Fruit fly (Drosophila melanogaster) whole organism, embryonic: ENCODE results near the gene edin.
A peak's percentile ranks its signal among the peaks of the same experiment; 100 is the strongest.

ENCODE experiments used
- CG10147 ChIP-seq: fragments of 200-800 bp; sonication (Bioruptor generic); optimal IDR thresholded peaks from 2 replicates; lab custom pipeline; 2019; ENCODE audit warnings: missing biosample characterization, mild to moderate bottlenecking, missing genetic modification characterization, moderate library complexity
- CG10274 ChIP-seq: fragments of 200-800 bp; sonication (Bioruptor generic); optimal IDR thresholded peaks from 3 replicates; lab custom pipeline; 2017; ENCODE audit warnings: missing biosample characterization, mild to moderate bottlenecking, missing genetic modification characterization
- CG10462 ChIP-seq: fragments of 200-800 bp; sonication (Bioruptor generic); optimal IDR thresholded peaks from 2 replicates; lab custom pipeline; 2016; ENCODE audit warnings: missing biosample characterization, missing genetic modification characterization
- CG11456 ChIP-seq: fragments of 200-800 bp; sonication (Bioruptor generic); IDR thresholded peaks from 3 replicates; pipeline ENCODE4 v1.3.6; 2022; ENCODE audit warnings: missing biosample characterization, missing genetic modification characterization
- CG12391 ChIP-seq: fragments of 200-800 bp; sonication (Bioruptor generic); optimal IDR thresholded peaks from 3 replicates; lab custom pipeline; 2018; ENCODE audit warnings: missing biosample characterization, mild to moderate bottlenecking, missing genetic modification characterization, moderate library complexity
- CG13624 ChIP-seq: fragments of 200-800 bp; sonication (Bioruptor generic); optimal IDR thresholded peaks from 2 replicates; lab custom pipeline; 2016; ENCODE audit warnings: missing biosample characterization, missing genetic modification characterization
- CG16813 ChIP-seq: fragments of 200-800 bp; sonication (Bioruptor generic); IDR thresholded peaks from 3 replicates; pipeline ENCODE4 v1.3.6; 2022; ENCODE audit warnings: missing biosample characterization, missing genetic modification characterization; ENCODE audit not compliant: partially characterized antibody
- CG16863 ChIP-seq: fragments of 200-800 bp; sonication (Bioruptor generic); optimal IDR thresholded peaks from 3 replicates; lab custom pipeline; 2016; ENCODE audit warnings: missing biosample characterization, missing genetic modification characterization
- CG18262 ChIP-seq: fragments of 200-800 bp; optimal IDR thresholded peaks from 3 replicates; lab custom pipeline; 2019; ENCODE audit warnings: missing biosample characterization, mild to moderate bottlenecking, missing genetic modification characterization, moderate library complexity
- CG18599 ChIP-seq: fragments of 200-800 bp; sonication (Bioruptor generic); optimal IDR thresholded peaks from 3 replicates; lab custom pipeline; 2017; ENCODE audit warnings: missing biosample characterization, missing genetic modification characterization, mild to moderate bottlenecking, moderate library complexity, missing genetic modification reagents
- CG2116 ChIP-seq: fragments of 200-800 bp; sonication (Bioruptor generic); optimal IDR thresholded peaks from 3 replicates; lab custom pipeline; 2018; ENCODE audit warnings: missing biosample characterization, mild to moderate bottlenecking, missing genetic modification characterization
- CG2202 ChIP-seq: fragments of 200-800 bp; sonication (Bioruptor generic); optimal IDR thresholded peaks from 2 replicates; lab custom pipeline; 2018; ENCODE audit warnings: missing biosample characterization, mild to moderate bottlenecking, missing genetic modification characterization
- CG2712 ChIP-seq: fragments of 200-800 bp; optimal IDR thresholded peaks from 3 replicates; lab custom pipeline; 2019; ENCODE audit warnings: missing biosample characterization, mild to moderate bottlenecking, missing genetic modification characterization, moderate library complexity
- CG33557 ChIP-seq: fragments of 200-800 bp; sonication (Bioruptor generic); optimal IDR thresholded peaks from 2 replicates; lab custom pipeline; 2019; ENCODE audit warnings: missing biosample characterization, mild to moderate bottlenecking, missing genetic modification characterization, moderate library complexity
- CG6689 ChIP-seq: fragments of 200-800 bp; sonication (Bioruptor generic); IDR thresholded peaks from 2 replicates; pipeline ENCODE4 v1.3.6; 2022; ENCODE audit warnings: missing biosample characterization, missing genetic modification characterization
- CG6813 ChIP-seq: fragments of 200-800 bp; sonication (Bioruptor generic); optimal IDR thresholded peaks from 2 replicates; lab custom pipeline; 2017; ENCODE audit warnings: missing biosample characterization, missing genetic modification characterization, mild to moderate bottlenecking, moderate library complexity, missing genetic modification reagents
- CG7372 ChIP-seq: fragments of 200-800 bp; sonication (Bioruptor generic); IDR thresholded peaks from 2 replicates; pipeline ENCODE4 v1.3.6; 2022; ENCODE audit warnings: missing biosample characterization, missing genetic modification characterization
- CG9609 ChIP-seq: fragments of 200-800 bp; sonication (Bioruptor generic); optimal IDR thresholded peaks from 3 replicates; lab custom pipeline; 2016; ENCODE audit warnings: missing biosample characterization, missing genetic modification characterization
- E2f2 ChIP-seq: fragments of 200-800 bp; sonication (Bioruptor generic); IDR thresholded peaks from 2 replicates; pipeline ENCODE4 v1.3.6; 2022; ENCODE audit warnings: missing biosample characterization, missing genetic modification characterization
- MBD-R2 ChIP-seq: fragments of 200-800 bp; sonication (Bioruptor generic); IDR thresholded peaks from 2 replicates; pipeline ENCODE4 v1.3.6; 2022; ENCODE audit warnings: missing biosample characterization, missing genetic modification characterization
- NFAT ChIP-seq: fragments of 200-800 bp; sonication (Bioruptor generic); IDR thresholded peaks from 2 replicates; pipeline ENCODE4 v1.3.6; 2022; ENCODE audit warnings: missing biosample characterization, missing genetic modification characterization
- Nf-YC ChIP-seq: fragments of 200-800 bp; optimal IDR thresholded peaks from 3 replicates; lab custom pipeline; 2019; ENCODE audit warnings: missing biosample characterization, mild to moderate bottlenecking, missing genetic modification characterization, moderate library complexity
- Poxn ChIP-seq: fragments of 200-800 bp; sonication (Bioruptor generic); IDR thresholded peaks from 2 replicates; pipeline ENCODE4 v1.3.6; 2022; ENCODE audit warnings: missing biosample characterization, missing genetic modification characterization
- Sin3A ChIP-seq: fragments of >200 bp; optimal IDR thresholded peaks from 2 replicates; lab custom pipeline; 2018
- Vsx1 ChIP-seq: fragments of 200-800 bp; sonication (Bioruptor generic); optimal IDR thresholded peaks from 2 replicates; lab custom pipeline; 2017; ENCODE audit warnings: missing biosample characterization, mild to moderate bottlenecking, missing genetic modification characterization, missing genetic modification reagents
- abd-A ChIP-seq: fragments of 200-800 bp; sonication (Bioruptor generic); optimal IDR thresholded peaks from 3 replicates; lab custom pipeline; 2019; ENCODE audit warnings: missing biosample characterization, mild to moderate bottlenecking, missing genetic modification characterization, moderate library complexity
- ato ChIP-seq: fragments of 200-800 bp; sonication (Bioruptor generic); IDR thresholded peaks from 2 replicates; pipeline ENCODE4 v1.3.6; 2022; ENCODE audit warnings: missing biosample characterization, missing genetic modification characterization; ENCODE audit not compliant: partially characterized antibody
- bowl ChIP-seq: fragments of 200-800 bp; sonication (Bioruptor generic); IDR thresholded peaks from 2 replicates; pipeline ENCODE4 v1.3.6; 2022; ENCODE audit warnings: missing biosample characterization, missing genetic modification characterization
- chinmo ChIP-seq: fragments of 200-800 bp; sonication (Bioruptor generic); IDR thresholded peaks from 4 replicates; pipeline ENCODE4 v1.3.6; 2022; ENCODE audit warnings: missing biosample characterization, missing genetic modification characterization; ENCODE audit not compliant: partially characterized antibody
- ci ChIP-seq: fragments of 200-800 bp; sonication (Bioruptor generic); IDR thresholded peaks from 3 replicates; pipeline ENCODE4 v1.3.6; 2022; ENCODE audit warnings: missing biosample characterization, missing genetic modification characterization
- corto ChIP-seq: fragments of 200-800 bp; sonication (Bioruptor generic); optimal IDR thresholded peaks from 2 replicates; lab custom pipeline; 2016; ENCODE audit warnings: missing biosample characterization, mild to moderate bottlenecking, missing genetic modification characterization, moderate library complexity
- croc ChIP-seq: fragments of 200-800 bp; sonication (Bioruptor generic); conservative IDR thresholded peaks from 3 replicates; pipeline ENCODE4 v1.3.6; 2022; ENCODE audit warnings: missing biosample characterization, missing genetic modification characterization
- fd102C ChIP-seq: fragments of 200-800 bp; sonication (Bioruptor generic); optimal IDR thresholded peaks from 2 replicates; lab custom pipeline; 2018; ENCODE audit warnings: missing biosample characterization, mild to moderate bottlenecking, missing genetic modification characterization, moderate library complexity
- fd96Cb ChIP-seq: fragments of 200-800 bp; sonication (Bioruptor generic); optimal IDR thresholded peaks from 2 replicates; lab custom pipeline; 2018; ENCODE audit warnings: missing biosample characterization, mild to moderate bottlenecking, missing genetic modification characterization, moderate library complexity
- fu2 ChIP-seq: fragments of 200-800 bp; sonication (Bioruptor generic); optimal IDR thresholded peaks from 2 replicates; lab custom pipeline; 2016; ENCODE audit warnings: missing biosample characterization, missing genetic modification characterization
- gfzf ChIP-seq: fragments of 200-800 bp; sonication (Bioruptor generic); optimal IDR thresholded peaks from 2 replicates; lab custom pipeline; 2016; ENCODE audit warnings: missing biosample characterization, mild to moderate bottlenecking, missing genetic modification characterization, moderate library complexity
- grau ChIP-seq: fragments of 200-800 bp; optimal IDR thresholded peaks from 3 replicates; lab custom pipeline; 2019; ENCODE audit warnings: missing biosample characterization, mild to moderate bottlenecking, missing genetic modification characterization, moderate library complexity
- ham ChIP-seq: fragments of 200-800 bp; sonication (Bioruptor generic); IDR thresholded peaks from 2 replicates; pipeline ENCODE4 v1.3.6; 2022; ENCODE audit warnings: missing biosample characterization, missing genetic modification characterization
- hkb ChIP-seq, 2 experiments: fragments of 200-800 bp in 1 of 2; fragments of >200 bp in 1 of 2; sonication (Bioruptor generic) in 1 of 2; IDR thresholded peaks in 1 of 2; optimal IDR thresholded peaks in 1 of 2; 2 replicates each; pipeline versions ENCODE4 v1.3.6 to Lab custom; 2017 to 2022; ENCODE audit warnings: missing biosample characterization in 1 of 2, missing genetic modification characterization in 1 of 2
- phol ChIP-seq: fragments of 200-800 bp; sonication (Bioruptor generic); optimal IDR thresholded peaks from 3 replicates; lab custom pipeline; 2018; ENCODE audit warnings: missing biosample characterization, mild to moderate bottlenecking, missing genetic modification characterization, moderate library complexity
- ro ChIP-seq: fragments of 200-800 bp; sonication (Bioruptor generic); IDR thresholded peaks from 2 replicates; pipeline ENCODE4 v1.3.6; 2022; ENCODE audit warnings: missing biosample characterization, missing genetic modification characterization
- shn ChIP-seq: fragments of 200-800 bp; sonication (Bioruptor generic); optimal IDR thresholded peaks from 3 replicates; lab custom pipeline; 2016; ENCODE audit warnings: missing biosample characterization, missing genetic modification characterization
- slou ChIP-seq: fragments of 200-800 bp; sonication (Bioruptor generic); optimal IDR thresholded peaks from 3 replicates; lab custom pipeline; 2016; ENCODE audit warnings: missing biosample characterization, missing genetic modification characterization
- sug ChIP-seq: fragments of 200-800 bp; optimal IDR thresholded peaks from 2 replicates; lab custom pipeline; 2019; ENCODE audit warnings: missing biosample characterization, mild to moderate bottlenecking, missing genetic modification characterization, moderate library complexity
- trem ChIP-seq: fragments of 200-800 bp; optimal IDR thresholded peaks from 3 replicates; lab custom pipeline; 2019; ENCODE audit warnings: missing biosample characterization, mild to moderate bottlenecking, missing genetic modification characterization, moderate library complexity
- zen ChIP-seq: fragments of 200-800 bp; sonication (Bioruptor generic); optimal IDR thresholded peaks from 3 replicates; lab custom pipeline; 2018; ENCODE audit warnings: missing biosample characterization, mild to moderate bottlenecking, missing genetic modification characterization, moderate library complexity

edin gene

dm6 chr3L:17513893-17514616 lies 19.4 kb downstream of the edin start, which contains the start of the genes U4-U6-60K and CG7564 (continued):
- TF ChIP-seq ato (GFP tag; lab: Robert Waterston, UW) (peak; percentile 84), shn (GFP tag; lab: Kevin White, UChicago) (peak; percentile 5), CG18262 (tag; lab: Kevin White, UChicago) (peak; percentile 54)

- TF ChIP-seq CG6813 (GFP tag; lab: Kevin White, UChicago) (no peak), zen (tag; lab: Kevin White, UChicago) (peak; percentile 13), CG2202 (tag; lab: Kevin White, UChicago) (peak; percentile 16), CG18599 (GFP tag; lab: Kevin White, UChicago) (peak; percentile 26), trem (tag; lab: Kevin White, UChicago) (peak; percentile 76), CG7372 (GFP tag; lab: Robert Waterston, UW) (no peak), NFAT (GFP tag; lab: Robert Waterston, UW) (no peak), gfzf (GFP tag; lab: Kevin White, UChicago) (peak; percentile 82), sug (tag; lab: Kevin White, UChicago) (peak; percentile 31), CG10147 (peak; percentile 46), ci (no peak), fd102C (no peak), CG10462 (GFP tag; lab: Kevin White, UChicago) (no peak), hkb (optimal IDR thresholded peaks at IDR 0.05; lab: Kevin White, UChicago) (no peak), hkb (GFP tag; IDR thresholded peaks at IDR 0.05; lab: Robert Waterston, UW) (no peak), CG16813 (GFP tag; lab: Robert Waterston, UW) (peak; percentile 21; the same call in 1 of the 3 replicates), Poxn (GFP tag; lab: Robert Waterston, UW) (no peak), fu2 (no peak), Sin3A (peak; percentile 45), CG16863 (GFP tag; lab: Kevin White, UChicago) (no peak), Nf-YC (tag; lab: Kevin White, UChicago) (peak; percentile 54), ham (GFP tag; lab: Robert Waterston, UW) (no peak), CG33557 (GFP tag; lab: Kevin White, UChicago) (peak; percentile 16), chinmo (GFP tag; lab: Robert Waterston, UW) (0 out of 4 replicates have a peak, but pooled peaks have one; percentile 65), phol (tag; lab: Kevin White, UChicago) (peak; percentile 50), MBD-R2 (GFP tag; lab: Robert Waterston, UW) (peak; percentile 36; the same call in 1 of the 2 replicates), Vsx1 (GFP tag; lab: Kevin White, UChicago) (peak; percentile 25), CG2116 (GFP tag; lab: Kevin White, UChicago) (peak; percentile 52), CG11456 (GFP tag; lab: Robert Waterston, UW) (no peak), CG12391 (tag; lab: Kevin White, UChicago) (peak; percentile 59), CG9609 (GFP tag; lab: Kevin White, UChicago) (no peak), abd-A (tag; lab: Kevin White, UChicago) (no peak), CG13624 (GFP tag; lab: Kevin White, UChicago) (peak; percentile 93), ro (no peak), grau (tag; lab: Kevin White, UChicago) (peak; percentile 32), E2f2 (GFP tag; lab: Robert Waterston, UW) (peak; percentile 20; the same call in 1 of the 2 replicates), CG2712 (tag; lab: Kevin White, UChicago) (peak; percentile 60), slou (GFP tag; lab: Kevin White, UChicago) (no peak), bowl (no peak), fd96Cb (tag; lab: Kevin White, UChicago) (no peak), CG6689 (GFP tag; lab: Robert Waterston, UW) (no peak), CG10274 (GFP tag; lab: Kevin White, UChicago) (no peak), corto (GFP tag; lab: Kevin White, UChicago) (no peak), croc (GFP tag; lab: Robert Waterston, UW) (no peak)
Observed at dm6 chr3L:17529511-17530194, 35.0 kb downstream of the edin start, which contains the start of the genes Edc3 and Nedd4. TSS of gene Edc3 (minus strand) at chr3L:17529861. TSS of gene Nedd4 (plus strand) at chr3L:17530081.
